In the genomic region with DNA sequence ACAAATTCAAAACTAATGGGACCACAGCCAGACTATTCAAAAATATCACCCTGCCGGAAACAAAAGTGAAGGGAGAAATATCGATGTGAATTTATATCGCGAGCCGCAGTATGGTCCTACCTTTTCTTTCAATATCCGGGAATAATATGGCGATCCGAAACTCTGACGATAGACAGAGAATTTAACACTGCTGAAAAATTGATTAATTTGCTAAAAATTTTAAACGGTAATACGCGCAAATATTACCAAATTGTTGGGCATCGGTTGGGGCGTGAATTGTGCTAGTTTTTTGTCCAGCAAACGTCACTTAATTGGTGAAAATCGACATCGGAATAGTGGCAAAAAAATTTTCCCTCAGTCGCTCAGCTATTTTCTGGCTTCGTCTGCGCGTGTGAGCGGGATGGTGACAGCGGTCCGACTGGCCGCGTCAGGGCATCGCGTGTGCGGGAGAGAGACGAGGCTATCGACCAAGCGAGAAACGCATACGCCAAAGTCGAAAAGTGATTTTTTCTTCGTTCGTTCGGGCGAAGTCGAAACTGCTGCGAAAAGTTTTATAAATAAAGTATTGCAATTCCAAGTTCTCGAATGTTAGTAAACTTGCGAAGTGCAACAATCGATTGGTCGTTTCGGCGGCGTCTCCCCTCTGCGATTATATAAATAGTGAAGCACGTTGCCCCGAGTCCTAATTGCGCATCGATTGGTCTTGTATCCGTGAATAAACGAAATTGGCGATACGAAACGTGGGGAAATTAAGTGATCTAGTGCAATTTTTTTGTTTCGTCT, we compare ENCODE assay signal across 1 fruit fly cellular context.
TF ChIP-seq lines count a peak whose summit lies in the region.

A gene (plus strand): TSS at position 140 of the 783 bp plus-strand sequence.

TF ChIP-seq in whole organism, embryonic, 481 proteins besides CTCF, POLR2A, EP300 and RAD21 (continued from another document):
- TF ChIP-seq Poxn (GFP tag; IDR thresholded peaks at IDR 0.05; lab: Robert Waterston, UW) (no peak), CG3065 (GFP tag; optimal IDR thresholded peaks at IDR 0.05; lab: Kevin White, UChicago) (peak; percentile 71), prd (optimal IDR thresholded peaks at IDR 0.05; lab: Kevin White, UChicago) (no peak), prd (GFP tag; IDR thresholded peaks at IDR 0.05; lab: Robert Waterston, UW) (peak; percentile 44; the same call in 2 of the 3 replicates), YL-1 (GFP tag; optimal IDR thresholded peaks at IDR 0.05; lab: Kevin White, UChicago) (peak; percentile 76), seq (GFP tag; IDR thresholded peaks at IDR 0.05; lab: Robert Waterston, UW) (peak; percentile 75), CG32767 (GFP tag; IDR thresholded peaks at IDR 0.05; lab: Robert Waterston, UW) (no peak), dysf (GFP tag; IDR thresholded peaks at IDR 0.05; lab: Robert Waterston, UW) (peak; percentile 65; the same call in 2 of the 3 replicates), CG4820 (GFP tag; optimal IDR thresholded peaks at IDR 0.05; lab: Kevin White, UChicago) (peak; percentile 47), Meics (GFP tag; optimal IDR thresholded peaks at IDR 0.05; lab: Kevin White, UChicago) (peak; percentile 85), gsb-n (tag; optimal IDR thresholded peaks at IDR 0.05; lab: Kevin White, UChicago) (peak; percentile 41), TFAM (GFP tag; optimal IDR thresholded peaks at IDR 0.05; lab: Kevin White, UChicago) (no peak), D19B (GFP tag; optimal IDR thresholded peaks at IDR 0.05; lab: Kevin White, UChicago) (peak; percentile 32), Tbp (GFP tag; optimal IDR thresholded peaks at IDR 0.05; lab: Kevin White, UChicago) (no peak), eyg (GFP tag; optimal IDR thresholded peaks at IDR 0.05; lab: Kevin White, UChicago) (peak; percentile 77), PHDP (tag; optimal IDR thresholded peaks at IDR 0.05; lab: Kevin White, UChicago) (peak; percentile 66), CG16863 (GFP tag; optimal IDR thresholded peaks at IDR 0.05; lab: Kevin White, UChicago) (peak; percentile 73), br (optimal IDR thresholded peaks at IDR 0.05; lab: Kevin White, UChicago) (no peak), CG17186 (GFP tag; optimal IDR thresholded peaks at IDR 0.05; lab: Kevin White, UChicago) (no peak), HmgZ (tag; optimal IDR thresholded peaks at IDR 0.05; lab: Kevin White, UChicago) (peak; percentile 56), BEAF-32 (GFP tag; optimal IDR thresholded peaks at IDR 0.05; lab: Kevin White, UChicago) (peak; percentile 83), CG4360 (GFP tag; IDR thresholded peaks at IDR 0.05; lab: Robert Waterston, UW) (0 out of 2 replicates have a peak, but pooled peaks have one; percentile 17), phol (tag; optimal IDR thresholded peaks at IDR 0.05; lab: Kevin White, UChicago) (peak; percentile 98), pfk (GFP tag; optimal IDR thresholded peaks at IDR 0.05; lab: Kevin White, UChicago) (peak; percentile 70), trh (GFP tag; optimal IDR thresholded peaks at IDR 0.05; lab: Kevin White, UChicago) (peak; percentile 34), Myb (GFP tag; optimal IDR thresholded peaks at IDR 0.05; lab: Kevin White, UChicago) (peak; percentile 64), CG1832 (GFP tag; optimal IDR thresholded peaks at IDR 0.05; lab: Kevin White, UChicago) (peak; percentile 94), fru (optimal IDR thresholded peaks at IDR 0.05; lab: Kevin White, UChicago) (no peak), CG7987 (GFP tag; optimal IDR thresholded peaks at IDR 0.05; lab: Kevin White, UChicago) (peak; percentile 93), Dip3 (GFP tag; optimal IDR thresholded peaks at IDR 0.05; lab: Kevin White, UChicago) (peak; percentile 80), knrl (GFP tag; IDR thresholded peaks at IDR 0.05; lab: Robert Waterston, UW; ENCODE audit: partially characterized antibody) (no peak), Deaf1 (tag; optimal IDR thresholded peaks at IDR 0.05; lab: Kevin White, UChicago) (peak; percentile 66), pros (GFP tag; optimal IDR thresholded peaks at IDR 0.05; lab: Kevin White, UChicago) (no peak), Oaz (GFP tag; IDR thresholded peaks at IDR 0.05; lab: Robert Waterston, UW) (peak; percentile 61; the same call in 1 of the 2 replicates), CG12744 (GFP tag; optimal IDR thresholded peaks at IDR 0.05; lab: Kevin White, UChicago) (peak; percentile 72)
